Worm (Caenorhabditis elegans): ENCODE measurements around the gene nhr-46.
A peak's percentile ranks its signal among the peaks of the same experiment; 100 is the strongest.

The nhr-46 gene

DNA sequence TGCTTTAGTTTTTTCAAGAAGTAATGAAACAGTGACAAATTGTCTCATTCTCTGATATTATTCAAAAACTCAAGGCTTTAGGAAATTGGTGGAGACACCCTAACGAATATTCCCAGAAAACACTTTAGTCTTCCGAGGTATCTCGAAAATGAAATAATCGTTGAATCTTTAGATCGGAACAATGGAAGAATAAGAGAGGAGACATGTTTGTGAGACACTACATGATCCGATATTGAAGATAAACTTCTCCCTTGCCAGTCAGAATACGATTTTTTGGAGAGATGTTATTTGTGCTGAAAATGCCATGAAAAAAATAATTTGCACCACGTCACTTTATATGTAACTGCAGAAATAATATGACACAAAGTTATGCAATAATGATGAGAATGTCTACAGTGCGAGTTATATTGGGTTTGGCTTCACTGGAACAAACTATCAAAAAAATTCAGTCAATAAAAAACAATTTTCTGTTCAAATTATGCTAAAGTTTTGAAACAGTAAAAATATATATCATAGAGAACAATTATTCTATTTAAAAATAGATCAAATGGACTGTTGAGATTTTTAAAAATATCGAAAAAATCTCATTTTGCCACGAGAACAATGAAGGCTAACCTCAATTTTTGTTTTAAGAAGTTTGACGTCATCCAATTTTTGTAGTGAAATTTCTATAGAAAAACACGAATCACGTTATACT, 3.7 kb upstream of the nhr-46 start:
- no peak for TF ChIP-seq ztf-23 (GFP tag; IDR thresholded peaks at IDR 0.05)
- no peak for TF ChIP-seq ref-1 (GFP tag; conservative IDR thresholded peaks at IDR 0.05)
- no peak for TF ChIP-seq T22C8.4 (GFP tag; IDR thresholded peaks at IDR 0.05)
- no peak for TF ChIP-seq cog-1 (tag; optimal IDR thresholded peaks at IDR 0.05)
- TF ChIP-seq tab-1 (GFP tag; IDR thresholded peaks at IDR 0.05) = no peak
- TF ChIP-seq klf-2 (GFP tag; conservative IDR thresholded peaks at IDR 0.05) = no peak
- TF ChIP-seq flt-1 (GFP tag; IDR thresholded peaks at IDR 0.05) = no peak
- TF ChIP-seq med-1 (GFP tag; optimal IDR thresholded peaks at IDR 0.05; ENCODE audit: insufficient read depth) = no peak
- TF ChIP-seq ztf-29 (GFP tag; IDR thresholded peaks at IDR 0.05) = no peak

DNA sequence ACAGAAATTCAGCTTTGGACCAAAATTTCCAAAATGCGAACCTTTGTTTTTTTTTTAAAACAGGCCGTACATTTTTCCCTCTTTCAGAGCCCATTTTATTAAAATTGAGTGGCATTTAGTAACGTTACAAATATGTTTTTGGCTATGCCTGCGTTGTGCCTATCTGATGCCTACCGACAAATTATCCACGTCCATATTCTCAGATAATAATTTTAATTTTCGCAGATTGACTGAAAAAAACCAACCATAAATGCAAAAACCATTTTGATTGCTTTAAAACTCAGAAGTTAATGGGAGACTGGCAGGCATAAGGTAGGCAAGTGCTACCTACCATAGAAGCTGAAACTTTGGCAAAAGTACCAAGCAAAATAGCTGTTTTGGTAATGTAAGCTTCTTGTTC, 3.0 kb upstream of the nhr-46 start:
- no peak for TF ChIP-seq ztf-23 (GFP tag; IDR thresholded peaks at IDR 0.05)
- no peak for TF ChIP-seq ref-1 (GFP tag; conservative IDR thresholded peaks at IDR 0.05)
- TF ChIP-seq tab-1 (GFP tag; IDR thresholded peaks at IDR 0.05) = no peak
- no peak for TF ChIP-seq med-1 (GFP tag; optimal IDR thresholded peaks at IDR 0.05; ENCODE audit: insufficient read depth)
- no peak for TF ChIP-seq ztf-29 (GFP tag; IDR thresholded peaks at IDR 0.05)
- TF ChIP-seq klf-2 (GFP tag; conservative IDR thresholded peaks at IDR 0.05) = no peak
- TF ChIP-seq T22C8.4 (GFP tag; IDR thresholded peaks at IDR 0.05) = no peak
- no peak for TF ChIP-seq cog-1 (tag; optimal IDR thresholded peaks at IDR 0.05)
- no peak for TF ChIP-seq flt-1 (GFP tag; IDR thresholded peaks at IDR 0.05)

DNA sequence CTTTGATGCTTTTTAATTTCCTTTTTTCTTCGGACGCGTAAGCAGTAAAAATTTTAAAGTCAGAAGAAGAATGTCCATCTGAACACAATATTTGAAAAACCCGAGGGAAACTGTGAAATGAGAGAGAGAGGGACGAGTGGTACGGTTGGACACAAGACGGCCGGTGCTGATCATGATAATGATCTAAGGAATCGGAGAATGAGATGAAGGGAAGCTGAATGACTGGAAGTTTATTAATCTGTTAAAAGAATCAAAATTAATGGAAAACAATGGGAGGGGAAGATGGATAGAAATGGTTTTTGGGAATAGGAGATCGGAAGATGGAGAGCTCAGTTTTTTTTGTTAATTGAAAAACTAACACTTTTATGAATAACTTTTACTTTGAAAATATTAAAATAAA, 1.0 kb upstream of the nhr-46 start:
- no peak for TF ChIP-seq T22C8.4 (GFP tag; IDR thresholded peaks at IDR 0.05)
- TF ChIP-seq flt-1 (GFP tag; IDR thresholded peaks at IDR 0.05) = no peak
- TF ChIP-seq tab-1 (GFP tag; IDR thresholded peaks at IDR 0.05) = no peak
- TF ChIP-seq cog-1 (tag; optimal IDR thresholded peaks at IDR 0.05) = no peak
- TF ChIP-seq ztf-29 (GFP tag; IDR thresholded peaks at IDR 0.05) = no peak
- no peak for TF ChIP-seq ref-1 (GFP tag; conservative IDR thresholded peaks at IDR 0.05)
- no peak for TF ChIP-seq med-1 (GFP tag; optimal IDR thresholded peaks at IDR 0.05; ENCODE audit: insufficient read depth)
- TF ChIP-seq ztf-23 (GFP tag; IDR thresholded peaks at IDR 0.05) = no peak
- no peak for TF ChIP-seq klf-2 (GFP tag; conservative IDR thresholded peaks at IDR 0.05)

DNA sequence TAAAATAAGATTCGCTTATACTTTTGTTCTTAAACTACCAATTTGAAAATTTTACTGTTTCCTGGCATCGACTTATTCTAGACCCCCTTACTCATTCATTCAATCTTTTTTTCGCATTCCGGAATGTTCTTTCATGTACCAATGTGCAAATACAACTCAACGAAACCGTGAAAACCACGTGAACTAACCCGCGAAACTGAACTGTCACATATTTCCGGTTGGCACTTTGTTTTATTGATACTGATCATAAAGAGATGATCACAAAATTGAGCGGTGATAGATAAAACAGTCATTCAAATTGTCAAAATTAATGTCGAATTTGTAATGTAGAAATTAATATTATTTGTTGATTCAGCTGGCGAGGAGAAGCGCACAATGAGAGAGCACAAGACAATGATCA, 1.7 kb downstream of the nhr-46 start:
- TF ChIP-seq T22C8.4 (GFP tag; IDR thresholded peaks at IDR 0.05) (no peak), ztf-23 (GFP tag; IDR thresholded peaks at IDR 0.05) (no peak), ref-1 (GFP tag; conservative IDR thresholded peaks at IDR 0.05) (no peak), klf-2 (GFP tag; conservative IDR thresholded peaks at IDR 0.05) (no peak), cog-1 (tag; optimal IDR thresholded peaks at IDR 0.05) (no peak), med-1 (GFP tag; optimal IDR thresholded peaks at IDR 0.05; ENCODE audit: insufficient read depth) (no peak), tab-1 (GFP tag; IDR thresholded peaks at IDR 0.05) (no peak), ztf-29 (GFP tag; IDR thresholded peaks at IDR 0.05) (no peak), flt-1 (GFP tag; IDR thresholded peaks at IDR 0.05) (no peak)

DNA sequence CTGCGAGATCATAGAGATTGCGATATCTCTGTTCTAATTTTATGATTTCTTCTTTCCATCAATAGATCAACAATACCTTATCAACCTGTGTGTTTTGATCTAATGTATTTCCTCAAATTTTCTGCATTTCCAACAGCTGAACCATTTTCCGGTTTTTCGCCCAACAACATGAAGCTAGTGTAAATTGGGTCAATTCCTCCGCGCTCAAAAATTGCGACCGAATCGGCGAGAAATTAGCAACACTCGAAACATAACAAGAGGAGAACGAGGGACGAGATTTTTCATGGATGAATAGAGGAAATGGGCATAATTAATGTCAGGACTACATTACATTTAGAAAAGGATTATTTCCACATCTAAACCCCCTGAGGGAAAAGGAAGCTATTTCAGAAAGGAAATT, 2.8 kb downstream of the nhr-46 start:
- TF ChIP-seq ztf-23 (GFP tag; IDR thresholded peaks at IDR 0.05) (no peak), klf-2 (GFP tag; conservative IDR thresholded peaks at IDR 0.05) (no peak), flt-1 (GFP tag; IDR thresholded peaks at IDR 0.05) (no peak), T22C8.4 (GFP tag; IDR thresholded peaks at IDR 0.05) (no peak), cog-1 (tag; optimal IDR thresholded peaks at IDR 0.05) (no peak), tab-1 (GFP tag; IDR thresholded peaks at IDR 0.05) (no peak), med-1 (GFP tag; optimal IDR thresholded peaks at IDR 0.05; ENCODE audit: insufficient read depth) (no peak), ref-1 (GFP tag; conservative IDR thresholded peaks at IDR 0.05) (no peak), ztf-29 (GFP tag; IDR thresholded peaks at IDR 0.05) (no peak)

DNA sequence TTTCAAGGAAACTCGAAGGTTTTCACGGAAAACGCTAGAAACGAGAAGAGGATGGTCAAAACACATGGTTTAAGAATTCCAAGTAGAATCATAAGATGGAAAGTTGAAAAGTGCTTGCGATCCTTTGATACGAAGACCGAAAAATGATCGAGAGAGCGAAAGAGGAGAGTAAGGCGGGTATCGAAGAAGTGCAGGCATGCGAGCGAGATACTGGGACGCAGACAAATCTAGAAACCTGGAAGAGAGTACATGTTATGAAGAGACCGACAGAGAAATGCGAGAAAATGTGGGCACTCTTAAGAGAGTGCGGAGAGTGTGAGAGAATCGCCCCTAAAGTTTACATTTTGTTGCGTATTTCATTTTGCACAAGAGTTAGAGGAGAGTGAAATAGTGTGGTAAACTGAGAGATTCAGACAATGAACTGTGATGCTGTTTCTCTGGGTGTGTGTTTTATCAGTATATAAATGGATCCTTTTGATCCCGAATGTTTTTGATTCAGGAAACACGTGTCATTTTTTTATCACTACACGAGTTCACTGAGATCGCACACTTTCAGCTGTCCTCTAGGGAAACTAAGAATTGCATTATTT, 3.6 kb downstream of the nhr-46 start:
- no peak for TF ChIP-seq tab-1 (GFP tag; IDR thresholded peaks at IDR 0.05)
- TF ChIP-seq flt-1 (GFP tag; IDR thresholded peaks at IDR 0.05) = no peak
- no peak for TF ChIP-seq ztf-29 (GFP tag; IDR thresholded peaks at IDR 0.05)
- no peak for TF ChIP-seq med-1 (GFP tag; optimal IDR thresholded peaks at IDR 0.05; ENCODE audit: insufficient read depth)
- TF ChIP-seq ref-1 (GFP tag; conservative IDR thresholded peaks at IDR 0.05) = no peak
- TF ChIP-seq T22C8.4 (GFP tag; IDR thresholded peaks at IDR 0.05) = no peak
- TF ChIP-seq cog-1 (tag; optimal IDR thresholded peaks at IDR 0.05) = no peak

DNA sequence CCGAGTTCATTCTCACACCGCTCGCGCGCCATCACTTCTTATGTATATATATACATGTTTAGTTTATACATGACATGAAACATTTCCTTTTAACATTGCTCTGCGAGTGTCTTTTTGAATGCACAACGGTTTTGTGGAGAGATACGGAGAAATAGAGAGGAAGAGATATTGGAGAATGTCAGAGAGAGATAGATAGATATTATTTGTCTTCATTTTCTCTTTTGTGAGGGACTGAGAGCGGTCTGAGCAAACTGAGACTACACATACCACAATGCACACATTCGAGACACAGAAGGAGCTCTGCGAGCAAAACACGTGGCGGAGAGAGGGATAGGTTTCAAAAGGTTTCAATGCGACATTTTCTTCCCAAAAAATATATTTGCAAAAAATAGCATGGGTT, 4.4 kb downstream of the nhr-46 start:
- TF ChIP-seq klf-2 (GFP tag; conservative IDR thresholded peaks at IDR 0.05) (no peak), tab-1 (GFP tag; IDR thresholded peaks at IDR 0.05) (no peak), cog-1 (tag; optimal IDR thresholded peaks at IDR 0.05) (peak; percentile 31), ztf-23 (GFP tag; IDR thresholded peaks at IDR 0.05) (no peak), ztf-29 (GFP tag; IDR thresholded peaks at IDR 0.05) (no peak), med-1 (GFP tag; optimal IDR thresholded peaks at IDR 0.05; ENCODE audit: insufficient read depth) (no peak), ref-1 (GFP tag; conservative IDR thresholded peaks at IDR 0.05) (no peak), flt-1 (GFP tag; IDR thresholded peaks at IDR 0.05) (0 out of 2 replicates have a peak, but pooled peaks have one; percentile 30), T22C8.4 (GFP tag; IDR thresholded peaks at IDR 0.05) (no peak)

DNA sequence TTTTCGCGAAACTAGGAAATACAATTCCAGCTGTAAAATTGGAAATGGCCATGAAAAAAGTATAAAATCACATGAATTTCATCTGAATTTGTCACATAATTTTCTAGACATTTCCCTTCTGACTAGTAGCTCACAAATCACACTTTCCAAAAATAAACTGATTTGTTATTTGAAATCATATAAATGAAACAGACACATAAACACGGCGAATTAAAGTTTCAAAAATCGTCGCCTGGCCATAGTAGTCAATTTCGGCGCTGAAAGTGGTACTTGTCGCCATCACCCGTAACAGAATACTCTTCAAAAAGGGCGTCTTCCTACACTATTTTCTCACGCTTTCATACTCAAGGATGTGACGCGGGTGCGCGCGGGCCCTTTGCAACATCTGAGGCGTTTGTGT, 5.0 kb downstream of the nhr-46 start:
- no peak for TF ChIP-seq T22C8.4 (GFP tag; IDR thresholded peaks at IDR 0.05)
- TF ChIP-seq cog-1 (tag; optimal IDR thresholded peaks at IDR 0.05) = no peak
- TF ChIP-seq tab-1 (GFP tag; IDR thresholded peaks at IDR 0.05) = no peak
- TF ChIP-seq ztf-23 (GFP tag; IDR thresholded peaks at IDR 0.05) = no peak
- TF ChIP-seq flt-1 (GFP tag; IDR thresholded peaks at IDR 0.05) = no peak
- no peak for TF ChIP-seq med-1 (GFP tag; optimal IDR thresholded peaks at IDR 0.05; ENCODE audit: insufficient read depth)
- no peak for TF ChIP-seq ztf-29 (GFP tag; IDR thresholded peaks at IDR 0.05)
- no peak for TF ChIP-seq klf-2 (GFP tag; conservative IDR thresholded peaks at IDR 0.05)
- no peak for TF ChIP-seq ref-1 (GFP tag; conservative IDR thresholded peaks at IDR 0.05)

DNA sequence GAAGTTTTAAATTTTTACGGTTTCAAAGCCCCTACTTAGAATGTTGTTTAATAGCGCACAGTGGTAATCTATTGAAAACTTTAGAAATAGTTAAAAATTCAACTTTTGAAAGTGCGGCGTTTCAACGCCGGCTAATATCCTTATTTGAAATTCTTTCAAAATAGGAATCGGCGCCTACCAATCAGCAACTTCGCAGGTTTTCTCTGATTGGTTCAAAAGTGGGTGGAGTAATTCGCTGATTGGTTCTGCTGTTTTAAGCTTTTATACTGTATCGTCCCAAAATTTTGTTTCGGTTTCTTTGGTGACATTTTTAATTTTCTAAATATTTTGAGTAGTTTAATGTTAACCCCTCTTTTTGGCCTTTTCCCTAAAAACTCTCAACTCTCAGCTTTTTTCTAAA, 5.7 kb downstream of the nhr-46 start:
- TF ChIP-seq flt-1 (GFP tag; IDR thresholded peaks at IDR 0.05) (no peak), tab-1 (GFP tag; IDR thresholded peaks at IDR 0.05) (no peak), T22C8.4 (GFP tag; IDR thresholded peaks at IDR 0.05) (no peak), ref-1 (GFP tag; conservative IDR thresholded peaks at IDR 0.05) (no peak), med-1 (GFP tag; optimal IDR thresholded peaks at IDR 0.05; ENCODE audit: insufficient read depth) (no peak), cog-1 (tag; optimal IDR thresholded peaks at IDR 0.05) (no peak), ztf-23 (GFP tag; IDR thresholded peaks at IDR 0.05) (no peak), klf-2 (GFP tag; conservative IDR thresholded peaks at IDR 0.05) (no peak), ztf-29 (GFP tag; IDR thresholded peaks at IDR 0.05) (no peak)

Data from whole organism, midembryonic.